Worm (Caenorhabditis elegans) whole organism, L3 larva: Measurements from ENCODE around the gene W01B6.5.

Experiments
- R02D3.7 ChIP-seq: fragments of 150-350 bp; optimal IDR thresholded peaks from 2 replicates; lab custom pipeline; 2014; ENCODE audit warnings: missing biosample characterization, missing genetic modification characterization
- aly-2 ChIP-seq: fragments of 150-350 bp; optimal IDR thresholded peaks from 2 replicates; lab custom pipeline; 2014; ENCODE audit warnings: missing biosample characterization, missing genetic modification characterization
- ama-1 ChIP-seq: fragments of 150-350 bp; optimal IDR thresholded peaks from 2 replicates; lab custom pipeline; 2018
- ceh-16 ChIP-seq: sonication (generic microtip); optimal IDR thresholded peaks from 2 replicates; lab custom pipeline; 2017; ENCODE audit warnings: missing biosample characterization, missing genetic modification characterization
- ceh-28 ChIP-seq: fragments of 150-350 bp; optimal IDR thresholded peaks from 2 replicates; lab custom pipeline; 2014; ENCODE audit warnings: missing biosample characterization, missing genetic modification reagents, missing genetic modification characterization
- ceh-82 ChIP-seq: fragments of 150-350 bp; optimal IDR thresholded peaks from 2 replicates; lab custom pipeline; 2014; ENCODE audit warnings: missing biosample characterization, missing genetic modification characterization
- ceh-9 ChIP-seq: sonication (generic microtip); optimal IDR thresholded peaks from 2 replicates; lab custom pipeline; 2018; ENCODE audit warnings: missing biosample characterization, missing genetic modification characterization
- egl-27 ChIP-seq: sonication (generic microtip); optimal IDR thresholded peaks from 4 replicates; lab custom pipeline; 2017; ENCODE audit warnings: missing biosample characterization, missing genetic modification reagents, missing genetic modification characterization
- elt-1 ChIP-seq: fragments of 150-350 bp; optimal IDR thresholded peaks from 2 replicates; lab custom pipeline; 2014; ENCODE audit warnings: missing biosample characterization, missing genetic modification characterization
- elt-2 ChIP-seq: sonication (generic microtip); optimal IDR thresholded peaks from 2 replicates; lab custom pipeline; 2016; ENCODE audit warnings: missing genetic modification reagents, mild to moderate bottlenecking, missing genetic modification characterization, missing compliant biosample characterization
- fkh-2 ChIP-seq: fragments of 150-350 bp; optimal IDR thresholded peaks from 2 replicates; lab custom pipeline; 2014; ENCODE audit warnings: missing biosample characterization, missing genetic modification reagents, missing genetic modification characterization
- fos-1 ChIP-seq: fragments of 150-350 bp; optimal IDR thresholded peaks from 2 replicates; lab custom pipeline; 2014; ENCODE audit warnings: missing biosample characterization, missing genetic modification characterization
- hmg-11 ChIP-seq: sonication (generic microtip); optimal IDR thresholded peaks from 2 replicates; lab custom pipeline; 2016; ENCODE audit warnings: missing genetic modification characterization, missing compliant biosample characterization
- jun-1 ChIP-seq: fragments of 150-350 bp; optimal IDR thresholded peaks from 2 replicates; lab custom pipeline; 2014; ENCODE audit warnings: missing biosample characterization, missing genetic modification reagents, missing genetic modification characterization
- lin-15B ChIP-seq: fragments of 150-350 bp; optimal IDR thresholded peaks from 2 replicates; lab custom pipeline; 2014; ENCODE audit warnings: missing biosample characterization, missing genetic modification characterization
- lin-39 ChIP-seq: fragments of 150-350 bp; optimal IDR thresholded peaks from 2 replicates; lab custom pipeline; 2018; ENCODE audit warnings: missing biosample characterization, missing genetic modification reagents, missing genetic modification characterization
- lsy-12 ChIP-seq: sonication (generic microtip); optimal IDR thresholded peaks from 2 replicates; lab custom pipeline; 2016; ENCODE audit warnings: mild to moderate bottlenecking, missing genetic modification characterization, missing compliant biosample characterization
- mdl-1 ChIP-seq: fragments of 150-350 bp; optimal IDR thresholded peaks from 2 replicates; lab custom pipeline; 2014; ENCODE audit warnings: missing biosample characterization, missing genetic modification characterization
- nhr-11 ChIP-seq: fragments of 150-350 bp; optimal IDR thresholded peaks from 2 replicates; lab custom pipeline; 2014; ENCODE audit warnings: missing biosample characterization, missing genetic modification characterization
- nhr-23 ChIP-seq: fragments of 150-350 bp; optimal IDR thresholded peaks from 2 replicates; lab custom pipeline; 2014; ENCODE audit warnings: missing biosample characterization, missing genetic modification reagents, missing genetic modification characterization
- nhr-237 ChIP-seq: fragments of 150-350 bp; optimal IDR thresholded peaks from 2 replicates; lab custom pipeline; 2014; ENCODE audit warnings: missing biosample characterization, missing genetic modification characterization
- nhr-28 ChIP-seq: fragments of 150-350 bp; optimal IDR thresholded peaks from 2 replicates; lab custom pipeline; 2014; ENCODE audit warnings: missing biosample characterization, missing genetic modification characterization
- nhr-43 ChIP-seq: sonication (generic microtip); optimal IDR thresholded peaks from 2 replicates; lab custom pipeline; 2016; ENCODE audit warnings: mild to moderate bottlenecking, missing genetic modification characterization, missing compliant biosample characterization; ENCODE audit not compliant: poor library complexity, severe bottlenecking
- pqm-1 ChIP-seq: fragments of 150-350 bp; optimal IDR thresholded peaks from 2 replicates; lab custom pipeline; 2017; ENCODE audit warnings: missing biosample characterization, missing genetic modification characterization, inconsistent platforms
- skn-1 ChIP-seq: fragments of 150-350 bp; optimal IDR thresholded peaks from 2 replicates; lab custom pipeline; 2014; ENCODE audit warnings: missing biosample characterization, missing genetic modification characterization
- snpc-4 ChIP-seq: fragments of 150-350 bp; optimal IDR thresholded peaks from 2 replicates; lab custom pipeline; 2014; ENCODE audit warnings: missing biosample characterization, missing genetic modification characterization
- tbx-2 ChIP-seq: sonication (generic microtip); optimal IDR thresholded peaks from 2 replicates; lab custom pipeline; 2016; ENCODE audit warnings: mild to moderate bottlenecking, missing genetic modification characterization, missing compliant biosample characterization
- unc-39 ChIP-seq: sonication (generic microtip); optimal IDR thresholded peaks from 4 replicates; lab custom pipeline; 2017; ENCODE audit warnings: missing biosample characterization, missing genetic modification characterization
- unc-62 ChIP-seq: fragments of 150-350 bp; sonication (generic microtip); optimal IDR thresholded peaks from 4 replicates; lab custom pipeline; 2014; ENCODE audit warnings: missing biosample characterization, missing genetic modification reagents, missing genetic modification characterization
- zag-1 ChIP-seq: fragments of 150-350 bp; optimal IDR thresholded peaks from 2 replicates; lab custom pipeline; 2014; ENCODE audit warnings: missing biosample characterization, missing genetic modification characterization
- ztf-11 ChIP-seq: fragments of 150-350 bp; optimal IDR thresholded peaks from 2 replicates; lab custom pipeline; 2014; ENCODE audit warnings: missing biosample characterization, missing genetic modification characterization

W01B6.5 gene

ce11 chrIV:10085401-10086187 lies 9.6 kb downstream of the W01B6.5 start, which contains the start of the genes col-2 and ndc-80 (continued):
- TF ChIP-seq ceh-16 (tag; lab: Kevin White, UChicago), result no peak
- TF ChIP-seq unc-39 (tag; lab: Kevin White, UChicago), result no peak
- TF ChIP-seq egl-27 (tag; lab: Kevin White, UChicago), result no peak
- TF ChIP-seq elt-1 (tag; lab: Kevin White, UChicago), result no peak
- TF ChIP-seq, all 47 proteins: peak for 12

- TF ChIP-seq mdl-1 (tag; lab: Kevin White, UChicago) (no peak), nhr-23 (tag; lab: Kevin White, UChicago) (no peak), nhr-28 (tag; lab: Kevin White, UChicago) (no peak), nhr-43 (no peak), lsy-12 (no peak), jun-1 (tag; lab: Kevin White, UChicago) (no peak), tbx-2 (tag; lab: Kevin White, UChicago) (no peak), pqm-1 (tag; lab: Kevin White, UChicago) (no peak), lin-39 (tag; lab: Kevin White, UChicago) (no peak), lin-15B (tag; lab: Kevin White, UChicago) (no peak), ceh-9 (no peak), aly-2 (tag; lab: Kevin White, UChicago) (no peak), nhr-11 (no peak), hmg-11 (no peak), ceh-28 (tag; lab: Kevin White, UChicago) (no peak), fkh-2 (tag; lab: Kevin White, UChicago) (no peak), elt-1 (tag; lab: Kevin White, UChicago) (no peak)
Observed at ce11 chrIV:10089777-10090176, 13.8 kb downstream of the W01B6.5 start, which contains the start of gene ttr-39. Gene ttr-39 (minus strand): TSS chrIV:10089877.

ce11 chrIV:10090358-10090757 lies 14.4 kb downstream of the W01B6.5 start, which contains the start of gene ttbk-5:
Gene ttbk-5 (plus strand): TSS chrIV:10090658.
- TF ChIP-seq nhr-237 (tag; lab: Kevin White, UChicago) (no peak), nhr-11 (no peak), zag-1 (tag; lab: Kevin White, UChicago) (no peak)

ce11 chrIV:10095171-10095570 lies 19.2 kb downstream of the W01B6.5 start, which contains the start of the genes C04G2.5 and msp-36:
Gene C04G2.5 (minus strand): TSS chrIV:10095271.
Gene msp-36 (plus strand): TSS chrIV:10095433.
- TF ChIP-seq unc-62, result no peak
- no peak for TF ChIP-seq pqm-1 (tag; lab: Kevin White, UChicago)
- TF ChIP-seq ama-1 (lab: Kevin White, UChicago), result no peak
- TF ChIP-seq nhr-43, result no peak

- peak; percentile 71 for TF ChIP-seq R02D3.7 (tag; lab: Kevin White, UChicago)
- TF ChIP-seq unc-62, result no peak
- peak; percentile 42 for TF ChIP-seq lin-15B (tag; lab: Kevin White, UChicago)
Observed at ce11 chrIV:10096881-10097280, 20.9 kb downstream of the W01B6.5 start, which contains the start of gene dis-3. Gene dis-3 (plus strand): TSS chrIV:10097202.

- TF ChIP-seq mdl-1 (tag; lab: Kevin White, UChicago), result no peak
- no peak for TF ChIP-seq unc-62
- TF ChIP-seq ceh-82 (tag; lab: Kevin White, UChicago), result no peak
- TF ChIP-seq zag-1 (tag; lab: Kevin White, UChicago), result no peak
- no peak for TF ChIP-seq lin-39 (tag; lab: Kevin White, UChicago)
- TF ChIP-seq ceh-9, result no peak
- no peak for TF ChIP-seq hmg-11
- TF ChIP-seq snpc-4, result no peak
- TF ChIP-seq ceh-16 (tag; lab: Kevin White, UChicago), result no peak
- no peak for TF ChIP-seq egl-27 (tag; lab: Kevin White, UChicago)
- no peak for TF ChIP-seq ztf-11 (tag; lab: Kevin White, UChicago)
- TF ChIP-seq fos-1 (tag; lab: Kevin White, UChicago), result no peak
- TF ChIP-seq elt-1 (tag; lab: Kevin White, UChicago), result no peak
- no peak for TF ChIP-seq elt-2 (tag; lab: Kevin White, UChicago)
- no peak for TF ChIP-seq aly-2 (tag; lab: Kevin White, UChicago)
- no peak for TF ChIP-seq skn-1 (tag; lab: Kevin White, UChicago)
- no peak for TF ChIP-seq unc-39 (tag; lab: Kevin White, UChicago)
- TF ChIP-seq R02D3.7 (tag; lab: Kevin White, UChicago), result no peak
Observed at ce11 chrIV:10110417-10110816, 34.4 kb downstream of the W01B6.5 start, which contains the start of gene egl-38. Gene egl-38 (minus strand): TSS chrIV:10110517.
